Worm (Caenorhabditis elegans) whole organism, mixed stage, embryonic: Measurements from ENCODE around the gene cyp-35B1.

Experiments
- flh-1 ChIP-seq: fragments of 200-800 bp; sonication (Bioruptor generic); optimal IDR thresholded peaks from 2 replicates; lab custom pipeline; 2018; ENCODE audit warnings: mild to moderate bottlenecking, missing genetic modification characterization, moderate library complexity, missing compliant biosample characterization
- nhr-28 ChIP-seq: fragments of 150-350 bp; optimal IDR thresholded peaks from 2 replicates; lab custom pipeline; 2014; ENCODE audit warnings: missing biosample characterization, missing genetic modification characterization

DNA sequence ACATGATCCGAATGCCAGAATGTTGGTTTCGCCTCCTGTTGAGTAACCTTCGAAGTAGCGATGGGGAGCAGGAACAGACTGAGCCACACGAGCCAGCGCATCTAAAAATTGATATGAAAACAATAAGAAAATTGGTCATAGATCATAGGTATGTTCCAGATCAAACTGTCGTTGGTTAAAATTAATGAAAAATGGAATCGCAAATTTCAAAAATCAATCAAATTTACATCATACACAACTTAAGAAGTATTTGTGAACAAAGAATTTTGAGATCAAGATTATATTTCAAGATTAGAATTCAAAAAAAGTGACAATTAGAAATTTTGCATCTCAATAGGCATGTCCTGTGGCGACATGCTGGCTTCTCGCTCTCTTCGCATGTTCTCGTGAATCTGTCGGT lies 48.1 kb upstream of the cyp-35B1 start, which contains the start of gene C17E7.9:
- TF ChIP-seq flh-1 (GFP tag; lab: Kevin White, UChicago) (no peak), nhr-28 (no peak)
